Worm (Caenorhabditis elegans) whole organism, L2 larva: Measurements from ENCODE around the gene F57C12.6.
A peak's percentile ranks its signal among the peaks of the same experiment; 100 is the strongest.

ENCODE experiments used
- ZK546.5 ChIP-seq: sonication (generic microtip); optimal IDR thresholded peaks from 2 replicates; lab custom pipeline; 2017; ENCODE audit warnings: missing biosample characterization, missing genetic modification characterization
- ceh-82 ChIP-seq: fragments of 150-350 bp; optimal IDR thresholded peaks from 2 replicates; lab custom pipeline; 2014; ENCODE audit warnings: missing biosample characterization, missing genetic modification characterization
- lin-39 ChIP-seq: fragments of 150-350 bp; optimal IDR thresholded peaks from 2 replicates; lab custom pipeline; 2014; ENCODE audit warnings: missing biosample characterization, missing genetic modification reagents, missing genetic modification characterization
- lsy-2 ChIP-seq, 2 experiments: fragments of 150-350 bp in 1 of 2; sonication (generic microtip) in 1 of 2; optimal IDR thresholded peaks; 2 replicates each; lab custom pipeline; 2014 to 2017; ENCODE audit warnings: missing biosample characterization in 2 of 2, missing genetic modification characterization in 2 of 2
- nhr-10 ChIP-seq: sonication (generic microtip); optimal IDR thresholded peaks from 2 replicates; lab custom pipeline; 2017; ENCODE audit warnings: missing biosample characterization, missing genetic modification characterization
- nhr-11 ChIP-seq: fragments of 150-350 bp; optimal IDR thresholded peaks from 2 replicates; lab custom pipeline; 2014; ENCODE audit warnings: missing biosample characterization, missing genetic modification characterization
- snpc-4 ChIP-seq: fragments of 150-350 bp; optimal IDR thresholded peaks from 2 replicates; lab custom pipeline; 2014; ENCODE audit warnings: missing biosample characterization, missing genetic modification characterization
- unc-55 ChIP-seq: fragments of 150-350 bp; sonication (generic microtip); optimal IDR thresholded peaks from 3 replicates; lab custom pipeline; 2014; ENCODE audit warnings: missing biosample characterization, missing genetic modification reagents, missing genetic modification characterization

ce11 chrX:504046-504843 is 49.5 kb downstream of the F57C12.6 start:
- TF ChIP-seq lin-39 (tag; lab: Kevin White, UChicago) (no peak), nhr-11 (tag; lab: Kevin White, UChicago) (no peak), unc-55 (GFP tag; lab: Kevin White, UChicago) (no peak), snpc-4 (tag; lab: Kevin White, UChicago) (no peak), nhr-10 (tag; lab: Kevin White, UChicago) (no peak), ceh-82 (tag; lab: Kevin White, UChicago) (no peak), lsy-2 (tag; optimal IDR thresholded peaks at IDR 0.05; lab: Kevin White, UChicago) (peak in 1 of 2 experiments; percentile 55), ZK546.5 (tag; lab: Kevin White, UChicago) (no peak)
